Fruit fly (Drosophila melanogaster) whole organism, embryonic: ENCODE measurements around the gene CG34107.

Experiments used
- B-H1 ChIP-seq: fragments of 200-800 bp; sonication (Bioruptor generic); IDR thresholded peaks from 3 replicates; pipeline ENCODE4 v1.3.6; 2022; ENCODE audit warnings: missing biosample characterization, missing genetic modification characterization
- B-H2 ChIP-seq: fragments of 200-800 bp; sonication (Bioruptor generic); optimal IDR thresholded peaks from 2 replicates; lab custom pipeline; 2018; ENCODE audit warnings: missing biosample characterization, mild to moderate bottlenecking, missing genetic modification characterization
- CG11560 ChIP-seq: fragments of 200-800 bp; sonication (Bioruptor generic); IDR thresholded peaks from 3 replicates; pipeline ENCODE4 v1.3.6; 2022; ENCODE audit warnings: missing biosample characterization, missing genetic modification characterization
- CG12942 ChIP-seq: fragments of 200-800 bp; sonication (Bioruptor generic); optimal IDR thresholded peaks from 3 replicates; lab custom pipeline; 2016; ENCODE audit warnings: missing biosample characterization, missing genetic modification characterization
- CG13624 ChIP-seq: fragments of 200-800 bp; sonication (Bioruptor generic); optimal IDR thresholded peaks from 2 replicates; lab custom pipeline; 2016; ENCODE audit warnings: missing biosample characterization, missing genetic modification characterization
- CG14014 ChIP-seq: fragments of 200-800 bp; sonication (Bioruptor generic); IDR thresholded peaks from 2 replicates; pipeline ENCODE4 v1.3.6; 2022; ENCODE audit warnings: missing biosample characterization, missing genetic modification characterization
- CG14667 ChIP-seq: fragments of 200-800 bp; sonication (Bioruptor generic); IDR thresholded peaks from 2 replicates; pipeline ENCODE4 v1.3.6; 2022; ENCODE audit warnings: missing biosample characterization, missing genetic modification characterization
- CG14965 ChIP-seq: fragments of 200-800 bp; sonication (Bioruptor generic); optimal IDR thresholded peaks from 2 replicates; lab custom pipeline; 2016; ENCODE audit warnings: missing biosample characterization, missing genetic modification characterization, borderline replicate concordance
- CG18262 ChIP-seq: fragments of 200-800 bp; optimal IDR thresholded peaks from 3 replicates; lab custom pipeline; 2019; ENCODE audit warnings: missing biosample characterization, mild to moderate bottlenecking, missing genetic modification characterization, moderate library complexity
- CG3065 ChIP-seq: fragments of 200-800 bp; sonication (Bioruptor generic); optimal IDR thresholded peaks from 2 replicates; lab custom pipeline; 2016; ENCODE audit warnings: missing biosample characterization, missing genetic modification characterization
- CG32532 ChIP-seq: fragments of 200-800 bp; sonication (Bioruptor generic); IDR thresholded peaks from 2 replicates; pipeline ENCODE4 v1.3.6; 2022; ENCODE audit warnings: missing biosample characterization, missing genetic modification characterization
- CG4360 ChIP-seq: fragments of 200-800 bp; sonication (Bioruptor generic); IDR thresholded peaks from 2 replicates; pipeline ENCODE4 v1.3.6; 2022; ENCODE audit warnings: missing biosample characterization, missing genetic modification characterization
- CG6813 ChIP-seq: fragments of 200-800 bp; sonication (Bioruptor generic); optimal IDR thresholded peaks from 2 replicates; lab custom pipeline; 2017; ENCODE audit warnings: missing biosample characterization, missing genetic modification characterization, mild to moderate bottlenecking, moderate library complexity, missing genetic modification reagents
- CG7745 ChIP-seq: fragments of 200-800 bp; sonication (Bioruptor generic); optimal IDR thresholded peaks from 2 replicates; lab custom pipeline; 2018; ENCODE audit warnings: missing biosample characterization, mild to moderate bottlenecking, missing genetic modification characterization, moderate library complexity
- CG7839 ChIP-seq: fragments of 200-800 bp; sonication (Bioruptor generic); optimal IDR thresholded peaks from 3 replicates; lab custom pipeline; 2018; ENCODE audit warnings: missing biosample characterization, mild to moderate bottlenecking, missing genetic modification characterization, moderate library complexity
- CG7987 ChIP-seq: fragments of 200-800 bp; sonication (Bioruptor generic); optimal IDR thresholded peaks from 2 replicates; lab custom pipeline; 2018; ENCODE audit warnings: missing biosample characterization, mild to moderate bottlenecking, missing genetic modification characterization, moderate library complexity
- CTCF ChIP-seq: fragments of 200-800 bp; sonication (Bioruptor generic); optimal IDR thresholded peaks from 2 replicates; lab custom pipeline; 2017; ENCODE audit warnings: missing biosample characterization, mild to moderate bottlenecking, missing genetic modification characterization, moderate library complexity
- CrebB ChIP-seq: fragments of 200-800 bp; sonication (Bioruptor generic); optimal IDR thresholded peaks from 3 replicates; lab custom pipeline; 2018; ENCODE audit warnings: missing biosample characterization, mild to moderate bottlenecking, missing genetic modification characterization
- Dip2 ChIP-seq: fragments of 200-800 bp; sonication (Bioruptor generic); IDR thresholded peaks from 2 replicates; pipeline ENCODE4 v1.3.6; 2022; ENCODE audit warnings: missing biosample characterization, missing genetic modification characterization
- Doc3 ChIP-seq: fragments of 200-800 bp; sonication (Bioruptor generic); IDR thresholded peaks from 3 replicates; pipeline ENCODE4 v1.3.6; 2022; ENCODE audit warnings: missing biosample characterization, missing genetic modification characterization; ENCODE audit not compliant: partially characterized antibody
- Drgx ChIP-seq: fragments of 200-800 bp; sonication (Bioruptor generic); IDR thresholded peaks from 2 replicates; pipeline ENCODE4 v1.3.6; 2022; ENCODE audit warnings: missing biosample characterization, missing genetic modification characterization
- HmgZ ChIP-seq: fragments of 200-800 bp; sonication (Bioruptor generic); optimal IDR thresholded peaks from 2 replicates; lab custom pipeline; 2018; ENCODE audit warnings: missing biosample characterization, mild to moderate bottlenecking, missing genetic modification characterization
- Hmx ChIP-seq: fragments of 200-800 bp; sonication (Bioruptor generic); optimal IDR thresholded peaks from 2 replicates; lab custom pipeline; 2016; ENCODE audit warnings: missing biosample characterization, missing genetic modification characterization
- Hsf ChIP-seq: fragments of 200-800 bp; sonication (Bioruptor generic); optimal IDR thresholded peaks from 3 replicates; lab custom pipeline; 2016; ENCODE audit warnings: missing biosample characterization, missing genetic modification characterization
- Mad ChIP-seq: fragments of 200-800 bp; sonication (Bioruptor generic); optimal IDR thresholded peaks from 2 replicates; lab custom pipeline; 2016; ENCODE audit warnings: missing biosample characterization, missing genetic modification characterization
- Max ChIP-seq: fragments of 200-800 bp; sonication (Bioruptor generic); optimal IDR thresholded peaks from 2 replicates; lab custom pipeline; 2016; ENCODE audit warnings: missing biosample characterization, mild to moderate bottlenecking, missing genetic modification characterization
- Myb ChIP-seq: fragments of 200-800 bp; sonication (Bioruptor generic); optimal IDR thresholded peaks from 2 replicates; lab custom pipeline; 2016; ENCODE audit warnings: missing biosample characterization, missing genetic modification characterization
- Nf-YA ChIP-seq: fragments of 200-800 bp; sonication (Bioruptor generic); IDR thresholded peaks from 2 replicates; pipeline ENCODE4 v1.3.6; 2022; ENCODE audit warnings: missing biosample characterization, missing genetic modification characterization
- Oli ChIP-seq: fragments of 200-800 bp; sonication (Bioruptor generic); optimal IDR thresholded peaks from 2 replicates; lab custom pipeline; 2018; ENCODE audit warnings: missing biosample characterization, mild to moderate bottlenecking, missing genetic modification characterization, moderate library complexity
- Ptx1 ChIP-seq: fragments of 200-800 bp; sonication (Bioruptor generic); IDR thresholded peaks from 2 replicates; pipeline ENCODE4 v1.3.6; 2022; ENCODE audit warnings: missing biosample characterization, missing genetic modification characterization
- ap ChIP-seq: fragments of 200-800 bp; sonication (Bioruptor generic); IDR thresholded peaks from 2 replicates; pipeline ENCODE4 v1.3.6; 2022; ENCODE audit warnings: missing biosample characterization, missing genetic modification characterization
- bigmax ChIP-seq: fragments of 200-800 bp; sonication (Bioruptor generic); optimal IDR thresholded peaks from 2 replicates; lab custom pipeline; 2018; ENCODE audit warnings: missing biosample characterization, mild to moderate bottlenecking, missing genetic modification characterization
- cad ChIP-seq: fragments of >200 bp; optimal IDR thresholded peaks from 2 replicates; lab custom pipeline; 2017; ENCODE audit warnings: missing biosample characterization, missing genetic modification characterization
- caup ChIP-seq: fragments of 200-800 bp; sonication (Bioruptor generic); optimal IDR thresholded peaks from 3 replicates; lab custom pipeline; 2017; ENCODE audit warnings: missing biosample characterization, mild to moderate bottlenecking, missing genetic modification characterization, moderate library complexity; ENCODE audit not compliant: severe bottlenecking
- cg ChIP-seq: fragments of 200-800 bp; sonication (Bioruptor generic); optimal IDR thresholded peaks from 3 replicates; lab custom pipeline; 2019; ENCODE audit warnings: missing biosample characterization, mild to moderate bottlenecking, missing genetic modification characterization, moderate library complexity
- fd102C ChIP-seq: fragments of 200-800 bp; sonication (Bioruptor generic); optimal IDR thresholded peaks from 2 replicates; lab custom pipeline; 2018; ENCODE audit warnings: missing biosample characterization, mild to moderate bottlenecking, missing genetic modification characterization, moderate library complexity
- fd64A ChIP-seq: fragments of 200-800 bp; sonication (Bioruptor generic); optimal IDR thresholded peaks from 3 replicates; lab custom pipeline; 2018; ENCODE audit warnings: missing biosample characterization, mild to moderate bottlenecking, missing genetic modification characterization
- fru ChIP-seq: fragments of >200 bp; optimal IDR thresholded peaks from 2 replicates; lab custom pipeline; 2017
- fu2 ChIP-seq: fragments of 200-800 bp; sonication (Bioruptor generic); optimal IDR thresholded peaks from 2 replicates; lab custom pipeline; 2016; ENCODE audit warnings: missing biosample characterization, missing genetic modification characterization
- hb ChIP-seq: fragments of 200-800 bp; sonication (Bioruptor generic); IDR thresholded peaks from 3 replicates; pipeline ENCODE4 v1.3.6; 2022; ENCODE audit warnings: missing biosample characterization, missing genetic modification characterization; ENCODE audit not compliant: partially characterized antibody
- lmd ChIP-seq: fragments of 200-800 bp; sonication (Bioruptor generic); IDR thresholded peaks from 2 replicates; pipeline ENCODE4 v1.3.6; 2022; ENCODE audit warnings: missing biosample characterization, missing genetic modification characterization
- nau ChIP-seq: fragments of 200-800 bp; sonication (Bioruptor generic); optimal IDR thresholded peaks from 3 replicates; lab custom pipeline; 2017; ENCODE audit warnings: missing biosample characterization, mild to moderate bottlenecking, missing genetic modification characterization, missing genetic modification reagents
- pita ChIP-seq: fragments of 200-800 bp; sonication (Bioruptor generic); optimal IDR thresholded peaks from 2 replicates; lab custom pipeline; 2017; ENCODE audit warnings: missing biosample characterization, mild to moderate bottlenecking, missing genetic modification characterization
- pros ChIP-seq: fragments of 200-800 bp; sonication (Bioruptor generic); optimal IDR thresholded peaks from 3 replicates; lab custom pipeline; 2019; ENCODE audit warnings: missing biosample characterization, mild to moderate bottlenecking, missing genetic modification characterization, moderate library complexity
- rib ChIP-seq: fragments of 200-800 bp; sonication (Bioruptor generic); IDR thresholded peaks from 2 replicates; pipeline ENCODE4 v1.3.6; 2022; ENCODE audit warnings: missing biosample characterization, missing genetic modification characterization
- sens ChIP-seq: fragments of 200-800 bp; sonication (Bioruptor generic); peaks from one replicate; lab custom pipeline; 2016; ENCODE audit warnings: missing biosample characterization, missing genetic modification characterization
- seq ChIP-seq: fragments of 200-800 bp; sonication (Bioruptor generic); IDR thresholded peaks from 2 replicates; pipeline ENCODE4 v1.3.6; 2022; ENCODE audit warnings: missing biosample characterization, missing genetic modification characterization
- shn ChIP-seq: fragments of 200-800 bp; sonication (Bioruptor generic); optimal IDR thresholded peaks from 3 replicates; lab custom pipeline; 2016; ENCODE audit warnings: missing biosample characterization, missing genetic modification characterization
- stc ChIP-seq: fragments of 200-800 bp; sonication (Bioruptor generic); IDR thresholded peaks from 2 replicates; pipeline ENCODE4 v1.3.6; 2022; ENCODE audit warnings: missing biosample characterization, missing genetic modification characterization
- sug ChIP-seq: fragments of 200-800 bp; optimal IDR thresholded peaks from 2 replicates; lab custom pipeline; 2019; ENCODE audit warnings: missing biosample characterization, mild to moderate bottlenecking, missing genetic modification characterization, moderate library complexity
- usp ChIP-seq: fragments of >200 bp; optimal IDR thresholded peaks from 2 replicates; lab custom pipeline; 2017; ENCODE audit warnings: missing biosample characterization, missing genetic modification characterization
- zfh1 ChIP-seq: fragments of 200-800 bp; sonication (Bioruptor generic); IDR thresholded peaks from 3 replicates; pipeline ENCODE4 v1.3.6; 2022; ENCODE audit warnings: missing biosample characterization, missing genetic modification characterization

CG34107 gene

DNA sequence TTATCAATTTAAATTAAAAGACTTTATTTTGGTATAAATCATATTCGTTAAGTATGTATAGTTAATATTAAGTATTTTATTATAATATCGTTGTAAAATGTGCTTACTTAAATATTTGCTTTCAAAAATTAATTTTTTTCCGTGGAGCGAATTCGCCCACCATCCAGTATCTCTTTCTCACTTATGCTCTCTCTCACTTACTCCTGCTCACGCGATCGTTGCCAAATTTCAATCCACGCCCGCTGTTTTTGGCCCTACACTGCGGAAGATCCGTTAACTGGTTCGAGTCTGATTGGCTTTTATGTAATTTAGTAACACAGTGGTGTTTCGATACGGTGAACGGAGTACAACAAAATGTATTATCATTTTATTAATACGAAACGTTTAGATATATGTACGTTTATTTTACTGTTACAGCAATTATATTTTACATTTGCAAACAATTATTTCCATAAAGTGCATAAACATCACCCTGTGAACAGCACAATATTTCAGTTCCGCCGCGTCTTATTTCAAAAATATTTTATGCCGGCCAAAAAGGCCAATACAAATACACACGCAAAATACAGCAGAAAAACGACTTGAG, 40.9 kb downstream of the CG34107 start (continued):
- TF ChIP-seq CTCF (GFP tag; lab: Kevin White, UChicago) (no peak), Nf-YA (GFP tag; lab: Robert Waterston, UW) (no peak), pita (GFP tag; lab: Kevin White, UChicago) (no peak), CG14667 (peak; percentile 37; the same call in 1 of the 2 replicates), CG14014 (GFP tag; lab: Robert Waterston, UW) (peak; percentile 50), B-H1 (GFP tag; lab: Robert Waterston, UW) (no peak; the same call in 1 of the 3 replicates), CG14965 (GFP tag; lab: Kevin White, UChicago) (no peak), shn (peak; percentile 4), pros (GFP tag; lab: Kevin White, UChicago) (no peak), stc (GFP tag; lab: Robert Waterston, UW) (no peak; the same call in 1 of the 2 replicates), Myb (GFP tag; lab: Kevin White, UChicago) (no peak), CG32532 (GFP tag; lab: Robert Waterston, UW) (peak; percentile 87), Dip2 (GFP tag; lab: Robert Waterston, UW) (no peak), Drgx (peak; percentile 74), ap (no peak), B-H2 (GFP tag; lab: Kevin White, UChicago) (no peak), hb (GFP tag; lab: Robert Waterston, UW) (no peak), CG7839 (peak; percentile 68), Hmx (GFP tag; lab: Kevin White, UChicago) (peak; percentile 23), Doc3 (no peak), caup (GFP tag; lab: Kevin White, UChicago) (peak; percentile 39), CrebB (no peak), fd64A (no peak), CG11560 (tag; lab: Robert Waterston, UW) (peak; percentile 56; the same call in 1 of the 3 replicates), bigmax (GFP tag; lab: Kevin White, UChicago) (no peak), sug (tag; lab: Kevin White, UChicago) (peak; percentile 36), CG13624 (GFP tag; lab: Kevin White, UChicago) (peak; percentile 71), CG18262 (tag; lab: Kevin White, UChicago) (peak; percentile 38), CG3065 (GFP tag; lab: Kevin White, UChicago) (peak; percentile 25), CG7987 (GFP tag; lab: Kevin White, UChicago) (no peak), Max (GFP tag; lab: Kevin White, UChicago) (no peak), usp (no peak), rib (GFP tag; lab: Robert Waterston, UW) (peak; percentile 90), CG6813 (GFP tag; lab: Kevin White, UChicago) (peak; percentile 27), seq (peak; percentile 50), zfh1 (GFP tag; lab: Robert Waterston, UW) (no peak), fu2 (GFP tag; lab: Kevin White, UChicago) (peak; percentile 23), cg (GFP tag; lab: Kevin White, UChicago) (peak; percentile 35), Mad (peak; percentile 18), HmgZ (tag; lab: Kevin White, UChicago) (peak; percentile 55), CG7745 (no peak), lmd (peak; percentile 64; the same call in 1 of the 2 replicates), CG12942 (GFP tag; lab: Kevin White, UChicago) (peak; percentile 4), CG4360 (GFP tag; lab: Robert Waterston, UW) (no peak), cad (GFP tag; lab: Kevin White, UChicago) (no peak), Hsf (GFP tag; lab: Kevin White, UChicago) (peak; percentile 18), sens (GFP tag; lab: Kevin White, UChicago) (peak; percentile 82), fd102C (GFP tag; lab: Kevin White, UChicago) (no peak), nau (no peak), Ptx1 (GFP tag; lab: Robert Waterston, UW) (peak; percentile 59), Oli (tag; lab: Kevin White, UChicago) (peak; percentile 47), fru (lab: Kevin White, UChicago) (no peak)
